Fruit fly (Drosophila melanogaster): ENCODE data around the gene Scsalpha1.

Scsalpha1 gene

dm6 chr3L:3785688-3786087, 28.3 kb upstream of the Scsalpha1 start (continued):
- TF ChIP-seq CG17568 (GFP tag; optimal IDR thresholded peaks at IDR 0.05) (no peak), Sry-β (GFP tag; optimal IDR thresholded peaks at IDR 0.05) (no peak), exex (tag; optimal IDR thresholded peaks at IDR 0.05) (no peak), CG18599 (GFP tag; optimal IDR thresholded peaks at IDR 0.05) (no peak), CG13775 (GFP tag; optimal IDR thresholded peaks at IDR 0.05) (no peak), CG3281 (GFP tag; optimal IDR thresholded peaks at IDR 0.05) (no peak), CG30431 (GFP tag; optimal IDR thresholded peaks at IDR 0.05) (no peak), CG14965 (GFP tag; optimal IDR thresholded peaks at IDR 0.05; ENCODE audit: borderline replicate concordance) (no peak), Mad (GFP tag; optimal IDR thresholded peaks at IDR 0.05) (no peak), CG15073 (GFP tag; optimal IDR thresholded peaks at IDR 0.05) (no peak), Elba2 (GFP tag; optimal IDR thresholded peaks at IDR 0.05) (no peak), CG7745 (tag; optimal IDR thresholded peaks at IDR 0.05) (no peak), Hsf (GFP tag; optimal IDR thresholded peaks at IDR 0.05) (no peak), lola (GFP tag; optimal IDR thresholded peaks at IDR 0.05) (no peak), CG31388 (GFP tag; optimal IDR thresholded peaks at IDR 0.05) (no peak), CkIIα-i1 (GFP tag; IDR thresholded peaks at IDR 0.05) (no peak), E2f1 (GFP tag; IDR thresholded peaks at IDR 0.05) (peak; percentile 61), CG32767 (GFP tag; IDR thresholded peaks at IDR 0.05) (no peak), br (optimal IDR thresholded peaks at IDR 0.05) (no peak), CG8281 (tag; optimal IDR thresholded peaks at IDR 0.05) (no peak), CG32532 (GFP tag; IDR thresholded peaks at IDR 0.05) (peak; percentile 38; the same call in 1 of the 2 replicates), tin (GFP tag; optimal IDR thresholded peaks at IDR 0.05) (no peak), CG13624 (GFP tag; optimal IDR thresholded peaks at IDR 0.05) (no peak), ttk (GFP tag; IDR thresholded peaks at IDR 0.05) (0 out of 2 replicates have a peak, but pooled peaks have one; percentile 8), usp (GFP tag; optimal IDR thresholded peaks at IDR 0.05) (no peak), Lpt (GFP tag; optimal IDR thresholded peaks at IDR 0.05) (no peak), Rx (GFP tag; IDR thresholded peaks at IDR 0.05) (no peak), CG14667 (GFP tag; IDR thresholded peaks at IDR 0.05) (no peak), salm (tag; optimal IDR thresholded peaks at IDR 0.05) (no peak), mam (GFP tag; optimal IDR thresholded peaks at IDR 0.05) (no peak), Optix (GFP tag; IDR thresholded peaks at IDR 0.05) (no peak), CG34224 (GFP tag; IDR thresholded peaks at IDR 0.05; ENCODE audit: partially characterized antibody) (no peak)

- no peak for TF ChIP-seq CG15073 (GFP tag; optimal IDR thresholded peaks at IDR 0.05)
- TF ChIP-seq wor (GFP tag; IDR thresholded peaks at IDR 0.05): peak; percentile 34; the same call in 1 of the 2 replicates
- TF ChIP-seq CG31441 (GFP tag; IDR thresholded peaks at IDR 0.05): peak; percentile 66
- TF ChIP-seq ci (GFP tag; IDR thresholded peaks at IDR 0.05): peak; percentile 65; the same call in 1 of the 3 replicates
- TF ChIP-seq CG7372 (GFP tag; IDR thresholded peaks at IDR 0.05): 0 out of 2 replicates have a peak, but pooled peaks have one; percentile 37
- TF ChIP-seq ase (GFP tag; IDR thresholded peaks at IDR 0.05): no peak
- TF ChIP-seq CG32767 (GFP tag; IDR thresholded peaks at IDR 0.05): peak; percentile 51; the same call in 1 of the 2 replicates
- peak; percentile 11 for TF ChIP-seq CG18619 (GFP tag; optimal IDR thresholded peaks at IDR 0.05)
- TF ChIP-seq Meics (GFP tag; optimal IDR thresholded peaks at IDR 0.05): peak; percentile 9
- TF ChIP-seq CG12391 (tag; optimal IDR thresholded peaks at IDR 0.05): peak; percentile 75
- no peak for TF ChIP-seq tna (GFP tag; IDR thresholded peaks at IDR 0.05; ENCODE audit: partially characterized antibody)
- TF ChIP-seq Mad (GFP tag; optimal IDR thresholded peaks at IDR 0.05): no peak
- TF ChIP-seq CG17385 (GFP tag; optimal IDR thresholded peaks at IDR 0.05): peak; percentile 47
- peak; percentile 58; the same call in 1 of the 2 replicates for TF ChIP-seq Rfx (GFP tag; IDR thresholded peaks at IDR 0.05)
- 0 out of 2 replicates have a peak, but pooled peaks have one; percentile 29 for TF ChIP-seq CG14667 (GFP tag; IDR thresholded peaks at IDR 0.05)
- peak; percentile 9 for TF ChIP-seq tio (GFP tag; optimal IDR thresholded peaks at IDR 0.05)
- peak; percentile 44; the same call in 1 of the 3 replicates for TF ChIP-seq CG6175 (GFP tag; IDR thresholded peaks at IDR 0.05)
- TF ChIP-seq CG10147 (GFP tag; optimal IDR thresholded peaks at IDR 0.05): no peak
- peak; percentile 59 for TF ChIP-seq seq (GFP tag; IDR thresholded peaks at IDR 0.05)
- peak; percentile 48 for TF ChIP-seq H2.0 (GFP tag; IDR thresholded peaks at IDR 0.05)
- TF ChIP-seq CoRest (tag; optimal IDR thresholded peaks at IDR 0.05): peak; percentile 73
- TF ChIP-seq Abd-B (GFP tag; optimal IDR thresholded peaks at IDR 0.05): no peak
Measured at dm6 chr3L:3786344-3787076, 27.5 kb upstream of the Scsalpha1 start.

Measured in whole organism, embryonic.